Worm (Caenorhabditis elegans) whole organism, young adult: ENCODE measurements around the gene F55A4.3.

ENCODE experiments used
- B0019.2 ChIP-seq: fragments of 200-800 bp; sonication (Bioruptor generic); conservative IDR thresholded peaks from 2 replicates; pipeline ENCODE4 v1.3.6; 2022; ENCODE audit warnings: missing genetic modification reagents, missing genetic modification characterization, missing compliant biosample characterization
- F57A8.1 ChIP-seq: fragments of 200-800 bp; sonication (Bioruptor generic); optimal IDR thresholded peaks from 2 replicates; lab custom pipeline; 2018; ENCODE audit warnings: mild to moderate bottlenecking, missing genetic modification characterization, moderate library complexity, missing compliant biosample characterization
- Y95B8A.8 ChIP-seq: fragments of 200-800 bp; sonication (Bioruptor generic); IDR thresholded peaks from 2 replicates; pipeline ENCODE4 v1.3.6; 2022; ENCODE audit warnings: missing genetic modification reagents, missing genetic modification characterization, missing compliant biosample characterization
- chd-7 ChIP-seq: sonication (generic microtip); optimal IDR thresholded peaks from 2 replicates; lab custom pipeline; 2016; ENCODE audit warnings: mild to moderate bottlenecking, missing genetic modification characterization, moderate library complexity, missing compliant biosample characterization
- dpl-1 ChIP-seq: fragments of 150-350 bp; optimal IDR thresholded peaks from 2 replicates; lab custom pipeline; 2014; ENCODE audit warnings: missing biosample characterization, missing genetic modification reagents, missing genetic modification characterization
- hrde-1 ChIP-seq: sonication (generic microtip); optimal IDR thresholded peaks from 2 replicates; lab custom pipeline; 2016; ENCODE audit warnings: missing genetic modification characterization, mild to moderate bottlenecking, missing compliant biosample characterization, moderate library complexity, missing genotype, missing genetic modification reagents, borderline replicate concordance
- hsf-1 ChIP-seq: fragments of 200-800 bp; sonication (Bioruptor generic); IDR thresholded peaks from 2 replicates; pipeline ENCODE4 v1.3.6; 2022; ENCODE audit warnings: missing genetic modification reagents, missing genetic modification characterization, missing compliant biosample characterization
- let-526 ChIP-seq: fragments of 200-800 bp; sonication (Bioruptor generic); IDR thresholded peaks from 2 replicates; pipeline ENCODE4 v1.3.6; 2022; ENCODE audit warnings: missing genetic modification reagents, missing genetic modification characterization, missing compliant biosample characterization
- lir-1 ChIP-seq: fragments of 200-800 bp; sonication (Bioruptor generic); conservative IDR thresholded peaks from 2 replicates; pipeline ENCODE4 v1.3.6; 2022; ENCODE audit warnings: missing genetic modification reagents, missing genetic modification characterization, missing compliant biosample characterization
- nhr-27 ChIP-seq: fragments of 200-800 bp; sonication (Bioruptor generic); optimal IDR thresholded peaks from 2 replicates; lab custom pipeline; 2018; ENCODE audit warnings: mild to moderate bottlenecking, missing genetic modification characterization, moderate library complexity, missing compliant biosample characterization
- pbrm-1 ChIP-seq: fragments of 200-800 bp; sonication (Bioruptor generic); IDR thresholded peaks from 2 replicates; pipeline ENCODE4 v1.3.6; 2022; ENCODE audit warnings: missing genetic modification reagents, missing genetic modification characterization, missing compliant biosample characterization

ce11 chrX:975236-975535 lies 49.7 kb downstream of the F55A4.3 start:
- TF ChIP-seq nhr-27 (tag; lab: Kevin White, UChicago): no peak
- TF ChIP-seq Y95B8A.8: no peak
- no peak for TF ChIP-seq pbrm-1 (GFP tag; lab: Robert Waterston, UW)
- TF ChIP-seq lir-1 (GFP tag; lab: Robert Waterston, UW): no peak
- TF ChIP-seq let-526 (GFP tag; lab: Robert Waterston, UW): no peak
- TF ChIP-seq hrde-1 (tag; lab: Kevin White, UChicago): no peak
- TF ChIP-seq B0019.2 (GFP tag; lab: Robert Waterston, UW): no peak
- no peak for TF ChIP-seq chd-7 (tag; lab: Kevin White, UChicago)
- TF ChIP-seq dpl-1 (GFP tag; lab: Kevin White, UChicago): no peak
- no peak for TF ChIP-seq hsf-1 (GFP tag; lab: Robert Waterston, UW)
- no peak for TF ChIP-seq F57A8.1 (GFP tag; lab: Kevin White, UChicago)
